Worm (Caenorhabditis elegans): ENCODE measurements around the gene cdk-12.

DNA sequence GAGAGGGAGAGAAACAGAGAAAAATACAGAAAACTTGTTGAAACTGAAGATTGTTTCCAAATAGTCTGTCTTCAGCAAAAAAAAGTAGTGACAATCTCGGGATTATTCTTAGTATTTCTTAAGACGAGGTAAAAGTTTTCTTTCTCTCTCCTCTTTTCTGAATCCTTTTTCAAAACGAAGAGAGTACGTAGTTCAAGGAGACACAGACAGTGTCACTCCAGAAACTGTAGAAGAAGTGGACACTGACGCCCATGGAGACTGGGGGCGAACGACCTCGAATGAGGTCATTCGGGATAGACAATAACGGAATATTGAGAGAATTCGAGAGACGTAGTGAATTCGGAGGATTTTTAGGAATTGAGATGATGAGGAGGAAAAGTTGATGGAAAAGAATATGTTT, 1.8 kb upstream of the cdk-12 start, which contains the start of gene gly-6:
- TF ChIP-seq cog-1 (tag; optimal IDR thresholded peaks at IDR 0.05) (no peak), T22C8.4 (GFP tag; IDR thresholded peaks at IDR 0.05) (no peak), ztf-23 (GFP tag; IDR thresholded peaks at IDR 0.05) (no peak), med-1 (GFP tag; optimal IDR thresholded peaks at IDR 0.05; ENCODE audit: insufficient read depth) (no peak)
